Fruit fly (Drosophila melanogaster): ENCODE measurements around the gene wls.

wls gene

DNA sequence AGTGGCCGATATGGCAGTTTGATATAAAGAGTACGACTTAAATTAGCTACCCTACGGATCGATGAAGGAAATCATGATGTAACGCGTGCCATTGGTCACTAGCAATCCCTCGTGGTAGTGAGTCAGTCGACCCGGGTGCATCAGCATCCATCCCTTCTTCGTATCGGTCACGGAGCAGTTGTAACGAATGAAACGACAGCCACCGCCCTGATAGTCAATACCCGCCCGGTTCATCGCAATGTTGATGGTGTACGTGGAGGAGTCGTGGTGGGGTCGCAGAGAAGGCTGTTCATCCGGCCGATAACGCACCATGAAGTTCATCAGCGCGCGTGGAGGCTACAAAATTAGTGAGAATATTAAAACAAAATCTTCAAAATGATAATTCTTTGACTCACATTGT is 28.9 kb upstream of the wls start:
- TF ChIP-seq CG8478 (optimal IDR thresholded peaks at IDR 0.05) (no peak), CTCF (optimal IDR thresholded peaks at IDR 0.05) (no peak)

DNA sequence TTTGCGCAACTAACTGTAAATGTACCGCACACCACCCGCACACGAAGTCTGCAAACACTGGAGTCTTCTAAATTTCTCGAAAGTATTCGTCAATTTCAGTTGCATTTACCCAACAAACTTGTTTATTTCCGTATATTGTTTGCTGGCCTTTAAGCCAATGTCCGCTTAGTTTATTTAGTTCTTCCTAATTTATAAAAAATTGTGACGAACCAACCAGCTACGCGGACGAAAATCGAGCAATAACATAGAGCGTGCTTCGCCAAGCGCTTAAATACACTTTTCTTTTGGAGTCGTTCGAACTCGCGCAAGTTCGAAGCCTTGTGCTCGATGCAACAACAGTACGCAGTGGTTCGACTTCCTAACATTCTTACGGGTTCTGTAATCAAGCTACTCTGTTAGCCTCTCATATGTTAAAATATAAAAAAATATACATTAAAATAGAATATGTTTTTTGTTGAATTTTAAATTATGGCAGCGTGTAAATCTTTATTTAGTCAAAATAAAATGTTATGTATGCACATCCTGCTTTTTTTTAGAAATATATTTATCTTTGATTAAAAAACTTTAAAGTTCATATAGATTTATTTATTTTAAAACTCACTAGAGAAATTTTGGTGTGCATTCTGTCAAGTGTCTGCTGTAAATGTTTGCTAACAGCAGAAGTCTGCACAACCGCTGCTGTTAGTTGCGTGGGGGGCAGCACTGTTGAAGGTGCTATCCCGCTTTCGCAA is 28.0 kb upstream of the wls start, which contains the start of gene GlcAT-P:
GlcAT-P (minus strand) TSS at position 246 of the 731 bp plus-strand sequence.
- TF ChIP-seq CG8478 (optimal IDR thresholded peaks at IDR 0.05) (no peak), CTCF (optimal IDR thresholded peaks at IDR 0.05) (no peak)

DNA sequence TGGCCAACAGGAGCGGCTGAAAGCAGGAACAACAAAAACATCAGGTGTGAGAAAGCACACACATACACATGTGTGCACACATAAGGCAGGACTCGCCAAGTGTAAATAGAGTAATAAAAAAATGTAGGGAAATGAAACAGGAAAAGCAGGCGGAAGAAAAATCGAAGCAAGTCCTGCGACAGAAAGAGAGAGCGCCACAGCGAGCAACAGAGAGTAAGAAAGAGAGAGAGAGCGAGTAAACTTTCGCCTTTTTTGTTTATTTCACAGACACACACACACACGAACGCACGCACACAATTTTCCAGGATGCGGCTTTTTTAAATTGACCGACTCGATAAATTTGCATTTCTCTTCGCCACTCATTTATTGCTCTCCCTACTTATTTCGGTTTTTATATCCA is 27.4 kb upstream of the wls start:
- TF ChIP-seq CG8478 (optimal IDR thresholded peaks at IDR 0.05) (no peak), CTCF (optimal IDR thresholded peaks at IDR 0.05) (no peak)

DNA sequence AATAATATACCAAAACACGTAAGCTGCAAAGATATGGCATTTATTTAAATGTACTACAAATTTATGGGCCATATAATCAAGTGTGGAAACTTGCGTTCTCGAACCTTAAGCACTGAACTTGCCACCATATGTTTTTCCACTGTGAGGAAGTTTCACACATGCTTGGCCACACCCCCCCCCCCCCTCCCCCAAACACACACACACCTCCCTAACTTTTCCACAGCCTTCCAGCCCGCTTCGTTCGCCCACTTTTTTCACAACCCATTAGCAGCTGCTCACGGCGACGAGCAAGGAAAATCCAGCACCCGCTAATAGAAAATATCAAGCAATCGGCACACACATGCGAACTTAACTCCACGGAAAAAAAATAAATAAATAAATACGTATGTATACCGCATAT is 25.9 kb upstream of the wls start:
- TF ChIP-seq CG8478 (optimal IDR thresholded peaks at IDR 0.05) (no peak), CTCF (optimal IDR thresholded peaks at IDR 0.05) (no peak)

DNA sequence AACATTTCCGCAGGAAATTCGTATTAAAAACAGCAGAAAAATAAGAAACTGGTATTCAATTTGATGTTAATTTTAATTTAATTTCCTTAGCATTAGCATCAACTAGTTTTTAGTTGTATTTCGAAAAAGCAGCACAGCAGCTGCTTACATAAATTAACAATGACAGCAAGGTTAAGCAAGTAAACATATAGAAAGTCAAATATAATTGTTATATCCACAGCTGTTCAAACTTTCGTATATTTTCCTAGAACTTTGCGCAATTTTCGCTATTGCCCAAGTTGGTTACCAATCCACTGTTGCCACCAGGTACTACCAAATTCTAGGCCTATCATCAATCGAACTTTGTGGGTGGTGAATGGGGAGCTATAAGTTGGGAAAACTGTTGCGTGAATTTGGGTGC is 20.6 kb upstream of the wls start:
- TF ChIP-seq CTCF (optimal IDR thresholded peaks at IDR 0.05) (no peak), CG8478 (optimal IDR thresholded peaks at IDR 0.05) (no peak)

DNA sequence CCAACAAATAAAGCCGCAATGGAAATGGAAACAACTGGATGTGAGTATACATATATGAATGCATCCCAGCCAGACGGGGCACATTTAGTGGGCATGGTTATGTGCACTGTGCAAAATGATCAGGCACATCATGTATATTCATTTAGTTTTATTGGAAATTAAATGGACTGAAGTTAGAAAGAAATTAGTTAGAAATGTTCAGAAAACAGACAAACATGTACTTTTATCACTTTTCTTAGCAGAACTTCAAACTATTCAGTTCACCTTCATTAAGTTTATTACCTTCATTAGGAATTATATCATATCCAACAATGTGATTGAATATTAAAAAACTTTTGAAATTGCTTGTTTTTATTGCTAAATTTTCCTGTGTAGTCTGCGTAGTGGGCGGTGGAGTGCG is 17.3 kb upstream of the wls start:
- TF ChIP-seq CTCF (optimal IDR thresholded peaks at IDR 0.05) (no peak), CG8478 (optimal IDR thresholded peaks at IDR 0.05) (no peak)

DNA sequence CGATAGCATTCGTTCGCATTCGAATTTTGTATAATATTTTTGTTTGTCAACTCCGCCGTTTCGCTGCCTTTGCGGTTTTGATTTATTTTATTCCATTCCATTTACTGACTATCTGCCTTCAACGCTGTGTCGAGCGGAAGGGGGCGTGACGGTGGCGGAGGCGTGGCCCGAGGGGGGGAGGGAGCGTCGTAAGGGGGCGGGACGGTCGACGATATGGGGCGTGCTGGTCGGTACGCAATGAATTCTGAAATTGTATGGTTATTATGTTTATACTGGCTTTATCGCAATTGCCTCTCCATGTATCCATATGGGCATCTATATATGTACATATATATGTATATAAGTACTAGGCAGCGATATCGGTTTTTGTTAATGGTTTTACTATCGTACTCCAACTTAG is 14.5 kb upstream of the wls start:
- TF ChIP-seq CTCF (optimal IDR thresholded peaks at IDR 0.05) (no peak), CG8478 (optimal IDR thresholded peaks at IDR 0.05) (no peak)

DNA sequence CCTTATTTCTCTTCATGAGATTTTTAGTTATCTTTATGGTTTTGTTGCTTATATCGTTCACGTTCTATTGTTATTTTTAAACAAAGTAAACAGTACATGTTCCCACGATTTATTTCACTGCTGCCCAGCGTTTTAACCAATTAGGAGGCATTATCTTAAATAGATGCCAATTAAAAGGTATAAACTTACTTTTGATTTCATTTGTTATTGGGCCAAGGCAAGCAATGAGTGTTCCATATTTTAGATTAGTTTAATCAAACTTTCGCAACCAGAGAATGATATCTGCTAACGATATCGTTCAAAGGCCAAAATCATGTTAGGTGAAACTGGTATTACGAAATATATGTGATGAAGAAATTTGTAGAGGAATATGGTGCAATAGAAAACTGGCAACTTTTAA is 13.6 kb upstream of the wls start:
- TF ChIP-seq CG8478 (optimal IDR thresholded peaks at IDR 0.05), result no peak

DNA sequence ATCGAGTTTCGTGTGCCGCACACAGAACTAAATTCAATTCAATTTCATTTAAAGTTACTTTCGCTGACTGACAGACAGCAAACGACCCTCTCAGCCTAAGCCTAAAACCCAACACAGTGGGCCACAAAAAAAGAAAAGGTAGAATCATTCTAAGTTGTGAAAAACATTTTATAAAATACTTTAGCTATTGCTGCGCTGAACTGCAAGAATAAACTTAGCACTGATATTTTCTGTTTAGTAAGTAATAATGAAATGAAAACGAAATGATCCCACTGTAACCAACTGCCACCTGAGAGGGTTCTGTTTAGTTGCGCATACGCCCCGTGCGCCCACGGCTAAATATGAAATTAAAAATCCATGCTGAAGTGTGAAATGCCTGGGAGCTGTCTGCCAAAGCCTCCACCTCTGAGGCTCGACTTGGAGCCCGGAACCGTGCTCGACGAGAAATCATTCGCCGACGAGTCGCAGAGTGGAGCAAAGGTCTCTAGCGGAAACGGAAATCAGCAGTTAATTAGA is 3.7 kb upstream of the wls start, which contains the start of gene CG14142:
CG14142 (plus strand) TSS at position 466 of the 516 bp plus-strand sequence.
- TF ChIP-seq CTCF (optimal IDR thresholded peaks at IDR 0.05), result no peak
- TF ChIP-seq CG8478 (optimal IDR thresholded peaks at IDR 0.05), result no peak

DNA sequence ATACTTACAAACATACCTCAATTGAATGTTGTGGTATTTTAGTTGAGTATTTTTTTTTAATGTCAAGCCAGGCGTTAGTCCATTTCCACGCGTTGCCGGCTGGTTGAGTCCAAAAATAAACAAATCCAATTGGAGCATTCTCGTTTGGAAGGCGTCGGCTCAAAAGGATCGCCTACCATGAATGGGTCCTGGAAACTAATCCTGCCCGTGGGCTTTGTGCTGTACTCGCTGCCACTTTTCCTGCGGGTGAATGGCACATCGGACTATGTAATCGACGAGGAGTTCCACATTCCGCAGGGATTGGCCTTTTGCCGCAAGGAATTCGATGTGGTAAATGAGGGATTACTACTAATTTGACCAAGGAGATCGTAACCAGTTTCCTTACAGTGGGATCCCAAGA is 4.5 kb downstream of the wls start, which contains the start of gene Alg10:
Alg10 (plus strand) TSS at position 73 of the 400 bp plus-strand sequence.
- TF ChIP-seq CTCF (optimal IDR thresholded peaks at IDR 0.05) (no peak), CG8478 (optimal IDR thresholded peaks at IDR 0.05) (no peak)

DNA sequence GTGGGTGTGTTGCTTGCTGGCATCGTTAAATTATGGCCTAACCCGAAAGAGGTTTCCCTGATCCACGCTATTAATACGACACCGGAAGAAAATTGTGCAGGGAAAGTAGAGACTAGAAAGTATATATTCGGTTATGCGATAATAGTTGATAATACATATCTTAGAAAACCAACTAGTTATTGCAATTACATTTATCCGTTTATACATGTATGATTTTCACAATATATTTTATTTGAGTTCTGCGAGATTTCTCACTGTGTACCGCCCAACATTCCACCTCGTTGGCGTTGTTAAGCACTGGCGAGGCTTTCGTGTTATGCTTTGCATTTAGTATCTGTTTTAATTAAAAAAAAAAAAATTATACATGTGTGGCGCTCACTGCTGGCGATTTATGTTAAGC is 14.0 kb downstream of the wls start:
- no peak for TF ChIP-seq CTCF (optimal IDR thresholded peaks at IDR 0.05)
- TF ChIP-seq CG8478 (optimal IDR thresholded peaks at IDR 0.05), result no peak

DNA sequence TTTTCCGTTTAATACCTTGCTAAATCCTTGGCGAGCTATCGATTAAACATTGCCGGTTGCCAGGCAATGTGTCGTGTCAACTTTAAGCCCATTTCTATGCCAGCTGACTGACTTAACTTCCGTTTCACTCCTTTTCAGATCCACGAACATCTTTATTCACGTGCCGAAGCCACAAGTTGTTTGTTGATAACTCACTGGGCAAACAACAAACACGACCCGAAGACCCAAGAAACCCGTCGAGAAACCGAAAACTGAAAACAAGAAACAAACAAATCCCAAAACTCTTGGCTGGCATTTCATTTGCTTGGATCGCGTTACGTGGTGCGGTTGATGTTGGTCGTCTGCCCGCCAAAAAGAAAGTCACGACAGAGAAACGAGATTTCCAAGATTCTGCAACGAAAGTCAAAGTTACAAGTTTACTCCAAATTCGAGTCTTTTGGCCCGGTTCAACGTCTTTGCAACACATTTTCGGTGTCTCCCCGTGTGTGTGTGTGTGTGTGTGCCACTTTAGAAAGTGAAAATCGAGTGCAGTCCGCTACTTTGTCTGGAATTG is 18.6 kb downstream of the wls start, which contains the start of gene CG6216:
CG6216 (minus strand) TSS at position 51 of the 553 bp plus-strand sequence.
- TF ChIP-seq CTCF (optimal IDR thresholded peaks at IDR 0.05) (no peak), CG8478 (optimal IDR thresholded peaks at IDR 0.05) (no peak)

DNA sequence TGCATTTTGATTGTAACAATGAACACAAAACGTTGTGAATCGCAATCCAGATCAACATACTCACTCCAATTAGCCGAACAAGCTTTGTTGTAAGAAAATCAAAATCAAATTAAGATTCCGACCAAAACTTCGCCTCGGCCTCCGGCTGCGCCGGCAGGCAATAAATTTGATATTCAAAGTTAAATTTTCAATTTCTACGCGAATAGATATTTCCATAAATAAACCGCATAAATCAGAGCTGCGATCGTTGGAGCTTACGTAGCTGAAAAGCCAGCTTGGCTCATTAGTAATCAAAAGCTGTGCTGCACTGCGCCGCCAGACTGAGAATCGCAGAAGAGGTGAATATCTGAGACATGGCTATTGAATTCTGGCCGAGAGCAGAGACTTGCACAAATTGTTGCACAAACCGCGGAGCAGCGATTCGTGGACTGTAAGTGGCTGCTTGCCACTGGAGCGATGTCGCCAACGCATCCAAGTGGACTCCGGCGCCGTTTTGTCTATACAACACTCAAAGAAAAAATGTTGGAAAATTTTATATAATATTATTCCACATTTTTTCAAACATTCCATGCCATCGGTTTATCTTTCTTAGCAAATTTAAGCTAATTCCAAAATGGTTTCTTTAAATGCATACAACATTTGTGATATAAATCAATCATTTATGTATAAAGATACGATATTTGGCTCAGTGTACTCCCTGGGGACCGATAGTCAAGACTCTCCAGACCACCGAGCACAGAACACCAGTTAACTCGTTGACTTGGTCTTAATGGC is 20.8 kb downstream of the wls start:
- TF ChIP-seq CTCF (optimal IDR thresholded peaks at IDR 0.05) (no peak), CG8478 (optimal IDR thresholded peaks at IDR 0.05) (no peak)

DNA sequence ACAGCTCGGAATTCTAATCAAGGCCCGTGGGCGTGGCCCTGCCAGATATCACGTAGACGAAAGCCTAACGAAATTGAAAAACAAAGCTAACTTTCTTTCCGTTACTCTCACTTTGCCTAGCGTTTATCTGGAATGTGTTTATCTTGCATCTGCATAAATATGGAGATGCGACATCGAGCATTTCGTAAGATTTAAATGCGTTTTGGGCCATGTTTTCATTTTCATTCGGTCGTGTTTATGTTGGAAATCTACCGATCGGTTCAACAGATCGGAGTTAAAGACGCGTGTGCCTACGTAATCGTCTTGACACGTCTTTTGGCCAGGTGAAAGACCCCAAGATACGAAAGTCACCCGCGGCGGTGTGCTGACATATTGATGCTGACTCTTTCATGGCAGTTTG is 21.8 kb downstream of the wls start:
- TF ChIP-seq CTCF (optimal IDR thresholded peaks at IDR 0.05) (no peak), CG8478 (optimal IDR thresholded peaks at IDR 0.05) (no peak)

DNA sequence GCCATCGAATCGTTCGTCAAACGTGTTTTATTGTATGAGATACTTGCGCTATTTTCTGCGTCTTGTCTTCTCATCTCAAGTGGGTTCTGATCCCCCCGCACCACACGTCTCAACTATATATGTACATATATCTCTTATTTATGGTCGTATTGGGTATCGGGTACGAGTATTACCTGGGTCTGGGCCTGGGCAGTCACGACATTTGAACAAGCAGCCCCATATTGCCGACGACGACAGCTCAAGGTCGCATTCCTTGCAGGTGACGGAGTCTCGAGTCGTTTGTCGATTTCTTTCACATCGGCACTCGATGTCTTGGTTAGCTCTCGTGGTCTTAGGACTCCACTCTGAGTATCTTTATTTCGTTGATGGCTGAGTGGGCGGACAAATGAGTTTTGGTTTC is 24.4 kb downstream of the wls start:
- TF ChIP-seq CTCF (optimal IDR thresholded peaks at IDR 0.05), result no peak
- TF ChIP-seq CG8478 (optimal IDR thresholded peaks at IDR 0.05), result no peak
